Worm (Caenorhabditis elegans) whole organism, L4/young adult: ENCODE results near the gene C06E1.7.

Source experiments
- dao-5 ChIP-seq: sonication (generic microtip); optimal IDR thresholded peaks from 2 replicates; lab custom pipeline; 2016; ENCODE audit warnings: missing genotype, missing genetic modification characterization, moderate library complexity, missing compliant biosample characterization
- him-1 ChIP-seq: sonication (generic microtip); optimal IDR thresholded peaks from 2 replicates; lab custom pipeline; 2016; ENCODE audit warnings: missing genotype, missing genetic modification reagents, missing genetic modification characterization, missing compliant biosample characterization

- TF ChIP-seq him-1 (no peak), dao-5 (no peak)
Observed at ce11 chrIII:8560398-8560797, 33.1 kb downstream of the C06E1.7 start.
